Fruit fly (Drosophila melanogaster): ENCODE results near the gene moody.

moody gene

dm6 chrX:2032160-2032801, 17.6 kb downstream of the moody start:
- TF ChIP-seq Myc (optimal IDR thresholded peaks at IDR 0.05) (no peak), insv (optimal IDR thresholded peaks at IDR 0.05) (no peak), ttk (optimal IDR thresholded peaks at IDR 0.05) (no peak), h (optimal IDR thresholded peaks at IDR 0.05) (no peak)

DNA sequence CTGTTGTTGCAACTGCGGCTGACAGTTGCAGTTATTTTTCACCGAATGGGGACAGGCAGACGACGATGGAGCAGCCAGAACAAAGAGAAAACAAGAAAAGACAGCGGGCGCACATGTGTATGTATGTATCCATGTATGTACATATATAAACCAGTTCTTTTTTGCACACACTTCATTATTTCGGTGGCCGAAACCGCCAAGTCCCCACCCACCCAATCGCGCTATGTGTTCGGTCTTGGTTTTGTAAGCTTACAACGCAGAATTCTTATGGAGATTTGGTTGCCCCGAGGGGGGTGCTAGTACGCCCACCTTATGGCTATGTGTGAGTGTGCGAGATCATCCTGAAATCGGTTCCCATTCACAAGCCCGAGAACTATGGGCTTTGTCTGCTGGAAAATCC, 18.6 kb downstream of the moody start:
- TF ChIP-seq h (optimal IDR thresholded peaks at IDR 0.05) (no peak), Sin3A (optimal IDR thresholded peaks at IDR 0.05) (no peak)

DNA sequence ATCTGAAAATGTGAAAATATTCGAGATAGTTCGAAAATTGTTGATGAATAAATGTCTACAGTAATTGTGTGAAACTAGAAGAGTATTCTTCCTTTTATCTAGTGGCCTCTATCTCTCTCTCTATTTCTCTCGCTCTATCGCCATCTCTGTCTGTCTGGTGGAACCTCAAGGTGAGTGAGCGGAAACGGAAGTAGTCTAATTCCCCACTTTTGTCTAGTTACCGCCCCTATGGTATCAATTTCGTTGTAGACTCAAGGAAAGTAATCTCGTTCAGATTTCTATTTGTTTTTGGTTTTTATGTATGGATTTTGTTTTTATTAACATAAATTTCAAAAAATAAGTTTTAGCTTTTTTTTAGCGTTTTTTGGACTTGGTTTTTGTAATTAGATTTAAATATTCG, 25.1 kb downstream of the moody start:
- TF ChIP-seq insv (optimal IDR thresholded peaks at IDR 0.05) (no peak), ttk (optimal IDR thresholded peaks at IDR 0.05) (no peak), Sin3A (optimal IDR thresholded peaks at IDR 0.05) (no peak), h (optimal IDR thresholded peaks at IDR 0.05) (no peak), Myc (optimal IDR thresholded peaks at IDR 0.05) (no peak), psq (optimal IDR thresholded peaks at IDR 0.05) (no peak)

- peak; percentile 19 for TF ChIP-seq psq (optimal IDR thresholded peaks at IDR 0.05)
- TF ChIP-seq Sin3A (optimal IDR thresholded peaks at IDR 0.05) = no peak
- TF ChIP-seq insv (optimal IDR thresholded peaks at IDR 0.05) = no peak
- no peak for TF ChIP-seq ttk (optimal IDR thresholded peaks at IDR 0.05)
- TF ChIP-seq Myc (optimal IDR thresholded peaks at IDR 0.05) = no peak
Measured at dm6 chrX:2013365-2013764, 36.6 kb downstream of the moody start.

DNA sequence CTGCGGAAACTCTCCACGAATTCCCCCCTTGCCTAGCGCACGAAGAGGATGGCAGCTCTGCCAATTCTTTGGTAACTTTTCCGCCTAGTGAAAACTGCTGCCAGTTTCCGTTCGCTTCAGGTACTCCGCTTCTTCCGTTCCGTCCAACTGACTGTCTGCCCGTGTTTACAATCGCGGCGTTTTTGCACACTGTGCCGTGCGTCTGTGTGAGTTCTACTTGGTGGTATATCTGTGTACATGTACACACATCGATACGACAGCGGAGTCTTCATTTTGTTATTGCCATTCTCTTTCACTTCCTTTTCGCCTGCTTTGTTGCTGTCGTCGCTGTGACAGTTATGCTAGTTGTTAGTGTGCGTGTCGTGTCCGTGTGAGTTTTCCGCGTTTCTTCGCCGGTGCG, 37.1 kb downstream of the moody start:
- TF ChIP-seq psq (optimal IDR thresholded peaks at IDR 0.05) = peak; percentile 61
- TF ChIP-seq insv (optimal IDR thresholded peaks at IDR 0.05) = no peak
- no peak for TF ChIP-seq h (optimal IDR thresholded peaks at IDR 0.05)
- no peak for TF ChIP-seq Sin3A (optimal IDR thresholded peaks at IDR 0.05)
- no peak for TF ChIP-seq Myc (optimal IDR thresholded peaks at IDR 0.05)
- no peak for TF ChIP-seq ttk (optimal IDR thresholded peaks at IDR 0.05)

DNA sequence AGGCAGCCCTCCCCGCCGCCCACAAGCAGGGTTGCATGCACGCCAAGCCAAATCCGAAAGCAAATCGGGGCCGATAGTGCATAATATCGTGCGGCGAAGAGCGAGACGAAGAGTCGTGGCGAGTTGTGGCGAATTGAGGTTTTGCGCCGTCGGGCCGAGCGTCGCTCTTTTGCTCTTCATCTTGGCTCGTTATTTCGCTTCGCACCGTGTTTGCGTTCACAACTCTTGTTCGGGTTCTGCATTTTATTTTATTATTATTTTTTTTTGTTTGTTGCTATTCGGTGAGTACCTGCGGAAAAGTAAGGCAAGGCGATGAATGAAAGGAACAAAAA, 37.8 kb downstream of the moody start:
- TF ChIP-seq Myc (optimal IDR thresholded peaks at IDR 0.05) = no peak
- no peak for TF ChIP-seq h (optimal IDR thresholded peaks at IDR 0.05)
- TF ChIP-seq ttk (optimal IDR thresholded peaks at IDR 0.05) = no peak
- TF ChIP-seq Sin3A (optimal IDR thresholded peaks at IDR 0.05) = no peak
- TF ChIP-seq insv (optimal IDR thresholded peaks at IDR 0.05) = no peak
- TF ChIP-seq psq (optimal IDR thresholded peaks at IDR 0.05) = no peak

DNA sequence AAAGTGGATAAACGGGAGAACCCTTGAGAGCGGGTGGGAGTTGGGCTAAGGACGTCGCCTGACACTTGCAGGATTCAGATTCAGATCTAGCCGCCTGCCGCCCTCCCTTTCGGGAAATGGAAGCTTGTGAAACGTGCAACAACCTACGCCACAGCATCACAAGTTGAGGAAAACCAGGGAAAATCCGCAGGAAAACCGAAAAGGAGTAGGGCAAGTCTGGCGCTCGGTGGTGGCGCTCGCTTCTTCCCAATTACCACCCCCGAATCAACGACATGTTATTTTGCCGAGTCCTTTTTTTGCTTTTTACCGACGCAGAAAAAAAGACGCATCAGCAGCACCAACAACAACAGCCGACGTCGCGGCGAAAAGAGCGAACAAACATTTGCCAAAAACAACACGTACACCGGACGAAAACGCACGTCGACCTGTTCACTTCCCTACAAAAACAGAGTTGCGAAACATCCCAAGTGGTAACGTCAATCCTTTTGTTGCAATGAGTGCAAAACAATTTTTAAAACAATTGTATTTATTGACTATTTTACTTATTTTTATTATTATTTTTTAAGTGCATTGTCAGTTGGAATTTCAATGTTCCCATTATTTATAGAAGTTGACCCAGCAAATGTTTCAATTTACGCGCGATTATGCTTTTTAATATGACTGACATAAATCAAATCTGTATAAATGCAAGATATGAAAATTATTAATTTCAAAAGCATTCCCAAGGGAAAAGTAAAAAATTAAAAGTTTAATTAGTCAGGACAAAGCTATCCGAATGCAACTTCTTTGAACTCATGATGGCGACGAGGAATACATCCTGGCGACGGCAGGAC, 38.4 kb downstream of the moody start:
- no peak for TF ChIP-seq insv (optimal IDR thresholded peaks at IDR 0.05)
- no peak for TF ChIP-seq ttk (optimal IDR thresholded peaks at IDR 0.05)
- no peak for TF ChIP-seq Sin3A (optimal IDR thresholded peaks at IDR 0.05)
- no peak for TF ChIP-seq h (optimal IDR thresholded peaks at IDR 0.05)
- TF ChIP-seq psq (optimal IDR thresholded peaks at IDR 0.05) = no peak
- no peak for TF ChIP-seq Myc (optimal IDR thresholded peaks at IDR 0.05)

DNA sequence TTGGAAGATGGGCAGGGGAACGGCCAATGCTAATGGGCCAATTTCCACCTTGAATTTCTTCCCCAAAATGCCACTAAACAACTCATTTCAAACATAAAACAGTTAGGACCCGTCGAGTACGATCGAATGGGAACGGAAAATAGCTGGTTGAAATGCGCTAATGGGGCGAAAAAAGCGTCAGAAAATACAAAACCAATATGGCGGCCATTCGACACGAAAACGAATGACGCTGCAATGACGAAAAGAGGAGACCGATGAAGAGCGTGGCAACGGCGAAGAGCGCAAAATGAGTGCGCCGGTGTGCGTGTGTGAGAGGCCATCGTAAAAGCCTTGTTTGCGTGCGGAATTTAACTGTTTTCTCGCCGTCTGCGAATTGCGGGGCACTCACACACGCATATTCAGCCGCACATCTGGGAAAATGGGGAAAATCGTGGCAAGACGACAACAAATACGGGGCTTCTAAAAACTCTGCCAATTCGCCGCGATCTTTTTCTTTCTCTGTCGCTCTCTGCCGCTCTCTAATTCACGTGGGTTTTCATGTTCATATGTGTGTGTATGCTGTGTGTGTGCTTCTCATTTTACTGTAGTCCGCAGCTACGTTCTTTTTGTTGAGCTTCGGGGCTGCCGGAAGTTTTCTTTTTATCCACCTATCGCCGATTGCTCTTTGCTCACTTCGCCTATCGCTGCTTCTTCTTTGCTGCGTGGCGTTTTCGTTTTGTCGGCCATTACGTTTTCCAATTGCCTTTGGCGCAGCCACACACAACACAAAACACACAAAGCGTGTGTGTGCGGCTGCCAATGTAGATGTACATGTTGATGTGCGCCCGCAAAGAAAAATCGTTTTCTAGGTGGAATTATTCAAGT, 39.7 kb downstream of the moody start, which contains the start of gene east:
TSS of gene east (plus strand) at position 851 of the 864 bp plus-strand sequence.
- TF ChIP-seq psq (optimal IDR thresholded peaks at IDR 0.05) (peak; percentile 57), insv (optimal IDR thresholded peaks at IDR 0.05) (no peak)

dm6 chrX:2009453-2010009, 40.4 kb downstream of the moody start:
- no peak for TF ChIP-seq h (optimal IDR thresholded peaks at IDR 0.05)
- no peak for TF ChIP-seq insv (optimal IDR thresholded peaks at IDR 0.05)
- no peak for TF ChIP-seq psq (optimal IDR thresholded peaks at IDR 0.05)
- no peak for TF ChIP-seq ttk (optimal IDR thresholded peaks at IDR 0.05)
- no peak for TF ChIP-seq Myc (optimal IDR thresholded peaks at IDR 0.05)
- TF ChIP-seq Sin3A (optimal IDR thresholded peaks at IDR 0.05) = no peak

dm6 chrX:2008953-2009452, 40.9 kb downstream of the moody start, which contains the start of gene PIG-K:
Gene PIG-K, minus strand, starts transcription at chrX:2009364.
- TF ChIP-seq h (optimal IDR thresholded peaks at IDR 0.05) = no peak
- TF ChIP-seq Sin3A (optimal IDR thresholded peaks at IDR 0.05) = no peak
- no peak for TF ChIP-seq insv (optimal IDR thresholded peaks at IDR 0.05)
- TF ChIP-seq Myc (optimal IDR thresholded peaks at IDR 0.05) = no peak
- no peak for TF ChIP-seq ttk (optimal IDR thresholded peaks at IDR 0.05)
- TF ChIP-seq psq (optimal IDR thresholded peaks at IDR 0.05) = no peak

DNA sequence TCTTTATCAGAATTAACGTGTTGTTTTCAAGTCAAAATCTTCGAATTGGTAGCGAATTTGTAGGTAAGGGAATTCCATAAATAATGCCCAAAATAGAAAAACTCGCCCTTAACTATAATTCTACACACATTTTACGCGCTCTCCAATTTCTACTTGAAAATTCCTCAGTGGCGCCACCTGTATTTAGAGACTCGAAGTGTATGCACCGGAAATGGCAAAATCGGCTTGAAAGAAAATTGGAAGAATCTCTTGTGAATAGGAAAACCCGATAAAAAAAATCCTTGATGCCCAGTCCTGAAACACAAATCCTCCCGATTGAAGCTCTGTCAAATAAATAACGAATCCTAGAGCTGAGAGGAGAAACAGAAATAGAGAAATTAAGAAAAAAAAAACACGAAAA, 44.1 kb downstream of the moody start:
- TF ChIP-seq psq (optimal IDR thresholded peaks at IDR 0.05) (no peak), ttk (optimal IDR thresholded peaks at IDR 0.05) (no peak), Sin3A (optimal IDR thresholded peaks at IDR 0.05) (no peak), h (optimal IDR thresholded peaks at IDR 0.05) (no peak), insv (optimal IDR thresholded peaks at IDR 0.05) (no peak), Myc (optimal IDR thresholded peaks at IDR 0.05) (no peak)

DNA sequence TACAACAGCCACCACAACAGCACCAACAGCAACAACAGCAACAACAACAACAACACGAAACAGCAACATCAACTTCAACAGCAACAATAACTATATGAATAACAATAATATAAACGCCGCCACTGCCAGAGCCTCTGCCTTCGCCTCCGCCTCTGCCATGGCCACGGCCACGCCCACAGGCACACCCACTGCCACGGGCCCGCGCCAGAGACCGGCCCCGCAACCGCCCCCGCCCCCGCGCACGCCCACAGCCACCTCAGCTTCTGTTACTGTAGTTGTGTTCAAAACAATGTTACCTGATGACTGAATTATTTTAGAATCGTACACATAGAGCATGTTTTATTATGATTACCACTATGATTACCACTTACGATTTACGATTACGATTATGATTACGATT, 45.8 kb downstream of the moody start:
- TF ChIP-seq psq (optimal IDR thresholded peaks at IDR 0.05) = no peak

All from Kc167 (cell line).